Worm (Caenorhabditis elegans): ENCODE data around the gene R07A4.3.
A peak's percentile ranks its signal among the peaks of the same experiment; 100 is the strongest.

The R07A4.3 gene

DNA sequence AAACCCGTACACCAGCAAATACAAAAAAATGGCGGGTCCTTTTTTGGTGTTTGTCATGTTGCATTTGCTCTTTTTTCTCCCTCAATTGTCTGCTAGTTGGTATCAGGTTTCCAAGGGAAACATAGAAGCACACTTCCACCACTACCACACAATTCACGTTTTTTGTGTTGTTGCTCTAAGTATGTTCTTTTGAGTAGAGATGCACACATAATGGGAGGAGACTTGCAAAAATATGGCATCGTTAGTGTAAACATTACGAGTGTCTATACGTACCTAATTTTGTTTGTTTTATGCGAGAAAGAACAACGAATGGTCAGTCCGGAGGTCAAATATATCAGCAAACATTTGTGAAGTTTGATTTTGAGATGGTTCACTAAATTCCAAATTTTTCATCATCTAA is 16.5 kb downstream of the R07A4.3 start:
- TF ChIP-seq pha-4 (tag; optimal IDR thresholded peaks at IDR 0.05), result peak; percentile 66
- TF ChIP-seq ces-1 (GFP tag; optimal IDR thresholded peaks at IDR 0.05), result no peak

ce11 chrX:10770988-10771496 is 17.5 kb downstream of the R07A4.3 start:
- TF ChIP-seq unc-62 (GFP tag; optimal IDR thresholded peaks at IDR 0.05) (peak; percentile 34), lin-13 (tag; optimal IDR thresholded peaks at IDR 0.05) (no peak), ces-1 (GFP tag; optimal IDR thresholded peaks at IDR 0.05) (peak; percentile 61), lsy-2 (tag; optimal IDR thresholded peaks at IDR 0.05) (peak; percentile 5), tbx-8 (GFP tag; optimal IDR thresholded peaks at IDR 0.05) (no peak), pha-4 (tag; optimal IDR thresholded peaks at IDR 0.05) (no peak), hlh-1 (tag; optimal IDR thresholded peaks at IDR 0.05) (peak; percentile 69), unc-120 (tag; optimal IDR thresholded peaks at IDR 0.05; ENCODE audit: poor library complexity, severe bottlenecking) (peak; percentile 89), sptf-1 (tag; optimal IDR thresholded peaks at IDR 0.05) (peak; percentile 6), ceh-43 (GFP tag; optimal IDR thresholded peaks at IDR 0.05) (no peak), blmp-1 (tag; optimal IDR thresholded peaks at IDR 0.05) (peak; percentile 25), ztf-11 (tag; optimal IDR thresholded peaks at IDR 0.05) (no peak)

DNA sequence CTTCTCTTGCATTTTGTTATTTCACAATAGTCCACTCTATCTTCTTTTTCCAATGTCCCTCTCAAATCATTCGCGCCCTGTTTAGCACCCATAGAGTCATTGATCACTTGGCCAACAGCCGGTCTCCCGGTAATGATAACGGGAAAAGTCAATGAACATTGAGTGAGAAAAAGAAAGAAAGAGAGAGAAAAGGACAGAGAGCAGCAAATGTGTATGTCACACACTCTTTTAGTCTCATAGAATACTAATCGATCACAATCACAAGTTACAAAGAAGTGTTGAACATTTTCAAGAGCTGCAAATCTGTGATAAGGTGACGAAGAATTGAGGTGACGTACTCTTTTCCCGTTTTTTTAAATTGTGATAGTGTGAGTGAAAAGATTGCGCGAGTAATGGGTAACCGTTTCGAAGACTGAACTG is 18.7 kb downstream of the R07A4.3 start:
- TF ChIP-seq cnd-1 (tag; optimal IDR thresholded peaks at IDR 0.05) (no peak), ham-2 (GFP tag; optimal IDR thresholded peaks at IDR 0.05) (no peak), lin-13 (tag; optimal IDR thresholded peaks at IDR 0.05) (no peak), unc-62 (GFP tag; optimal IDR thresholded peaks at IDR 0.05) (peak; percentile 87), lin-32 (GFP tag; optimal IDR thresholded peaks at IDR 0.05) (no peak), blmp-1 (tag; optimal IDR thresholded peaks at IDR 0.05) (no peak), bed-3 (GFP tag; optimal IDR thresholded peaks at IDR 0.05) (no peak), sem-2 (GFP tag; optimal IDR thresholded peaks at IDR 0.05) (no peak), mep-1 (tag; optimal IDR thresholded peaks at IDR 0.05) (no peak), ceh-83 (GFP tag; optimal IDR thresholded peaks at IDR 0.05) (no peak), tbx-8 (GFP tag; optimal IDR thresholded peaks at IDR 0.05) (no peak), mls-2 (tag; optimal IDR thresholded peaks at IDR 0.05) (no peak), ces-1 (GFP tag; optimal IDR thresholded peaks at IDR 0.05) (no peak), snpc-4 (tag; optimal IDR thresholded peaks at IDR 0.05) (no peak), unc-39 (tag; optimal IDR thresholded peaks at IDR 0.05) (no peak), hlh-1 (tag; optimal IDR thresholded peaks at IDR 0.05) (peak; percentile 90), unc-120 (tag; optimal IDR thresholded peaks at IDR 0.05; ENCODE audit: poor library complexity, severe bottlenecking) (peak; percentile 97)

DNA sequence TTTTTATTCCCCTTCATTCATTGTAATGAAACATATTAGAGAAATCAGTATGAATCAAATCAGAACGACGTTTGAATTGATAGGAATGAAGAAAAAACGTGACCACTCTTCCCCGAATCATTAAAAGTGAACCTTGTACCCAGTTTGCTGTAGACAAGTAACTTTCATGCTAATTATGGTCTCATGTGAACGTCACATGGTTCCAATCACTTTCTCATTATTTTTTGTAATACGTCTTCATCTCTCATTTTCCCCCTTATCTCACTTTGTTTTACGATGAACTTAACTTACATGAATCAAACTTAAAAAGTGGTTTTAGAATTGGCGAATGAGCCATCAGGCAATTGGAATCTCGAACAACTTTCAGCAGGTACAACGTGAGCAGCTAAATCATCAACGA is 19.3 kb downstream of the R07A4.3 start:
- no peak for TF ChIP-seq flh-1 (GFP tag; optimal IDR thresholded peaks at IDR 0.05)
- no peak for TF ChIP-seq ham-2 (GFP tag; optimal IDR thresholded peaks at IDR 0.05)
- no peak for TF ChIP-seq zip-8 (tag; optimal IDR thresholded peaks at IDR 0.05)
- no peak for TF ChIP-seq sptf-1 (tag; optimal IDR thresholded peaks at IDR 0.05)
- no peak for TF ChIP-seq elt-1 (tag; optimal IDR thresholded peaks at IDR 0.05; ENCODE audit: borderline replicate concordance, insufficient read depth)
- no peak for TF ChIP-seq snpc-4 (tag; optimal IDR thresholded peaks at IDR 0.05)
- no peak for TF ChIP-seq lin-13 (tag; optimal IDR thresholded peaks at IDR 0.05)
- no peak for TF ChIP-seq elt-3 (tag; optimal IDR thresholded peaks at IDR 0.05)
- TF ChIP-seq ceh-83 (GFP tag; optimal IDR thresholded peaks at IDR 0.05), result no peak
- TF ChIP-seq mep-1 (tag; optimal IDR thresholded peaks at IDR 0.05), result no peak
- no peak for TF ChIP-seq nhr-2 (tag; optimal IDR thresholded peaks at IDR 0.05)
- TF ChIP-seq unc-120 (tag; optimal IDR thresholded peaks at IDR 0.05; ENCODE audit: poor library complexity, severe bottlenecking), result no peak
- no peak for TF ChIP-seq lsy-2 (tag; optimal IDR thresholded peaks at IDR 0.05)
- no peak for TF ChIP-seq ces-1 (GFP tag; optimal IDR thresholded peaks at IDR 0.05)

ce11 chrX:10774865-10775264 is 21.4 kb downstream of the R07A4.3 start:
- TF ChIP-seq unc-62 (GFP tag; optimal IDR thresholded peaks at IDR 0.05), result no peak
- TF ChIP-seq nhr-2 (tag; optimal IDR thresholded peaks at IDR 0.05), result no peak
- no peak for TF ChIP-seq hlh-1 (tag; optimal IDR thresholded peaks at IDR 0.05)
- no peak for TF ChIP-seq zip-8 (tag; optimal IDR thresholded peaks at IDR 0.05)
- TF ChIP-seq elt-3 (tag; optimal IDR thresholded peaks at IDR 0.05), result no peak
- no peak for TF ChIP-seq lin-32 (GFP tag; optimal IDR thresholded peaks at IDR 0.05)
- no peak for TF ChIP-seq mab-5 (tag; optimal IDR thresholded peaks at IDR 0.05)
- no peak for TF ChIP-seq sptf-1 (tag; optimal IDR thresholded peaks at IDR 0.05)
- TF ChIP-seq nhr-28 (tag; optimal IDR thresholded peaks at IDR 0.05), result no peak
- no peak for TF ChIP-seq nhr-76 (tag; optimal IDR thresholded peaks at IDR 0.05)
- TF ChIP-seq snpc-4 (tag; optimal IDR thresholded peaks at IDR 0.05), result no peak
- no peak for TF ChIP-seq nhr-12 (tag; optimal IDR thresholded peaks at IDR 0.05)

Data from whole organism, mixed stage, embryonic.